Worm (Caenorhabditis elegans) whole organism, L4 larva: ENCODE measurements around the gene nas-8.

ENCODE experiments used
- ama-1 ChIP-seq: fragments of 150-350 bp; optimal IDR thresholded peaks from 2 replicates; lab custom pipeline; 2014; ENCODE audit warnings: inconsistent platforms, mixed read lengths
- daf-16 ChIP-seq, 3 experiments: sonication (generic microtip); optimal IDR thresholded peaks; 2 replicates each; lab custom pipeline; 2016 to 2017; ENCODE audit warnings: missing genetic modification characterization in 3 of 3, missing genetic modification reagents in 3 of 3, mild to moderate bottlenecking in 2 of 3, missing compliant biosample characterization in 2 of 3, missing biosample characterization in 1 of 3, moderate library complexity in 1 of 3
- daf-8 ChIP-seq: fragments of 200-800 bp; sonication (Bioruptor generic); IDR thresholded peaks from 2 replicates; pipeline ENCODE4 v1.3.6; 2022; ENCODE audit warnings: missing genetic modification characterization, missing compliant biosample characterization
- egl-43 ChIP-seq: fragments of 200-800 bp; sonication (Bioruptor generic); IDR thresholded peaks from 2 replicates; pipeline ENCODE4 v1.3.6; 2022; ENCODE audit warnings: missing genetic modification reagents, missing genetic modification characterization, missing compliant biosample characterization
- hlh-30 ChIP-seq: sonication (generic microtip); optimal IDR thresholded peaks from 2 replicates; lab custom pipeline; 2017; ENCODE audit warnings: antibody characterized with exemption, mild to moderate bottlenecking, missing genetic modification characterization, missing compliant biosample characterization; ENCODE audit not compliant: insufficient read depth
- hmg-1.1 ChIP-seq: fragments of 200-800 bp; sonication (Bioruptor generic); IDR thresholded peaks from 2 replicates; pipeline ENCODE4 v1.3.6; 2022; ENCODE audit warnings: missing genetic modification reagents, missing genetic modification characterization, missing compliant biosample characterization
- jun-1 ChIP-seq: fragments of 150-350 bp; optimal IDR thresholded peaks from 2 replicates; lab custom pipeline; 2014; ENCODE audit warnings: missing biosample characterization, missing genetic modification reagents, missing genetic modification characterization
- lsy-2 ChIP-seq, 2 experiments: fragments of 150-350 bp in 1 of 2; sonication (generic microtip) in 1 of 2; optimal IDR thresholded peaks; 2 replicates each; lab custom pipeline; 2014 to 2017; ENCODE audit warnings: missing biosample characterization in 2 of 2, missing genetic modification characterization in 2 of 2
- snpc-4 ChIP-seq: fragments of 150-350 bp; optimal IDR thresholded peaks from 2 replicates; lab custom pipeline; 2014; ENCODE audit warnings: missing biosample characterization, missing genetic modification characterization
- unc-62 ChIP-seq, 3 experiments: fragments of 150-350 bp in 1 of 3; sonication (generic microtip); optimal IDR thresholded peaks in 2 of 3; peaks in 1 of 3; 1 replicate in 1 of 3; 2 replicates in 2 of 3; lab custom pipeline; 2014 to 2017; ENCODE audit warnings: missing biosample characterization in 3 of 3, missing genetic modification characterization in 3 of 3, missing genetic modification reagents in 3 of 3, missing genotype in 1 of 3

ce11 chrIV:7111354-7111753 lies 3.3 kb upstream of the nas-8 start, which contains the start of the genes ZC477.7 and ssq-3:
- TF ChIP-seq snpc-4 (tag; lab: Kevin White, UChicago) (no peak), lsy-2 (tag; optimal IDR thresholded peaks at IDR 0.05; lab: Kevin White, UChicago) (no peak), ama-1 (no peak), daf-8 (GFP tag; lab: Robert Waterston, UW) (no peak), daf-16 (GFP tag; optimal IDR thresholded peaks at IDR 0.05; lab: Kevin White, UChicago) (no peak), daf-16 (tag; optimal IDR thresholded peaks at IDR 0.05; lab: Kevin White, UChicago) (no peak), hmg-1.1 (GFP tag; lab: Robert Waterston, UW) (no peak), jun-1 (tag; lab: Kevin White, UChicago) (no peak), egl-43 (GFP tag; lab: Robert Waterston, UW) (no peak), hlh-30 (no peak), unc-62 (GFP tag; optimal IDR thresholded peaks at IDR 0.05 in 1 of 2; lab: Kevin White, UChicago) (no peak), unc-62 (tag; optimal IDR thresholded peaks at IDR 0.05; lab: Kevin White, UChicago) (no peak)
